Worm (Caenorhabditis elegans) whole organism, L2 larva: ENCODE results near the gene F58E2.2.

ENCODE experiments used
- C34F6.9 ChIP-seq: fragments of 150-350 bp; optimal IDR thresholded peaks from 2 replicates; lab custom pipeline; 2014; ENCODE audit warnings: missing biosample characterization, missing genetic modification characterization
- R02D3.7 ChIP-seq: fragments of 150-350 bp; optimal IDR thresholded peaks from 2 replicates; lab custom pipeline; 2014; ENCODE audit warnings: missing biosample characterization, missing genetic modification characterization
- Y55F3AM.14 ChIP-seq: fragments of 200-800 bp; sonication (Bioruptor generic); optimal IDR thresholded peaks from 2 replicates; lab custom pipeline; 2018; ENCODE audit warnings: mild to moderate bottlenecking, missing genetic modification characterization, missing compliant biosample characterization
- aly-2 ChIP-seq: fragments of 150-350 bp; optimal IDR thresholded peaks from 2 replicates; lab custom pipeline; 2014; ENCODE audit warnings: missing biosample characterization, missing genetic modification characterization
- ama-1 ChIP-seq: fragments of 150-350 bp; optimal IDR thresholded peaks from 2 replicates; lab custom pipeline; 2018; ENCODE audit warnings: inconsistent platforms
- ceh-82 ChIP-seq: fragments of 150-350 bp; optimal IDR thresholded peaks from 2 replicates; lab custom pipeline; 2014; ENCODE audit warnings: missing biosample characterization, missing genetic modification characterization
- crh-2 ChIP-seq: sonication (generic microtip); optimal IDR thresholded peaks from 2 replicates; lab custom pipeline; 2017; ENCODE audit warnings: missing biosample characterization, missing genetic modification characterization
- dmd-4 ChIP-seq: sonication (generic microtip); optimal IDR thresholded peaks from 2 replicates; lab custom pipeline; 2017; ENCODE audit warnings: missing biosample characterization, missing genetic modification characterization
- elt-1 ChIP-seq: fragments of 150-350 bp; optimal IDR thresholded peaks from 2 replicates; lab custom pipeline; 2014; ENCODE audit warnings: missing biosample characterization, missing genetic modification characterization
- elt-3 ChIP-seq: sonication (generic microtip); optimal IDR thresholded peaks from 2 replicates; lab custom pipeline; 2017; ENCODE audit warnings: missing biosample characterization, missing genetic modification characterization
- fos-1 ChIP-seq: fragments of 150-350 bp; optimal IDR thresholded peaks from 2 replicates; lab custom pipeline; 2014; ENCODE audit warnings: missing biosample characterization, missing genetic modification characterization
- gmeb-1 ChIP-seq: fragments of 150-350 bp; optimal IDR thresholded peaks from 2 replicates; lab custom pipeline; 2014; ENCODE audit warnings: missing biosample characterization, missing genetic modification characterization
- lin-11 ChIP-seq: fragments of 150-350 bp; sonication (generic microtip); optimal IDR thresholded peaks from 2 replicates; lab custom pipeline; 2014; ENCODE audit warnings: missing biosample characterization, missing genetic modification characterization, inconsistent platforms, mixed read lengths
- lin-39 ChIP-seq: fragments of 150-350 bp; optimal IDR thresholded peaks from 2 replicates; lab custom pipeline; 2014; ENCODE audit warnings: missing biosample characterization, missing genetic modification reagents, missing genetic modification characterization
- lsy-2 ChIP-seq, 2 experiments: fragments of 150-350 bp in 1 of 2; sonication (generic microtip) in 1 of 2; optimal IDR thresholded peaks; 2 replicates each; lab custom pipeline; 2014 to 2017; ENCODE audit warnings: missing biosample characterization in 2 of 2, missing genetic modification characterization in 2 of 2
- mbf-1 ChIP-seq: sonication (generic microtip); optimal IDR thresholded peaks from 2 replicates; lab custom pipeline; 2017; ENCODE audit warnings: missing biosample characterization, missing genetic modification characterization
- mdl-1 ChIP-seq, 2 experiments: fragments of 150-350 bp in 1 of 2; sonication (generic microtip) in 1 of 2; optimal IDR thresholded peaks; 2 replicates each; lab custom pipeline; 2017; ENCODE audit warnings: missing biosample characterization in 2 of 2, missing genetic modification characterization in 2 of 2
- nhr-12 ChIP-seq: fragments of 150-350 bp; optimal IDR thresholded peaks from 2 replicates; lab custom pipeline; 2014; ENCODE audit warnings: missing biosample characterization, missing genetic modification characterization
- nhr-129 ChIP-seq: fragments of 150-350 bp; optimal IDR thresholded peaks from 2 replicates; lab custom pipeline; 2014; ENCODE audit warnings: missing biosample characterization, missing genetic modification characterization
- nhr-21 ChIP-seq: fragments of 150-350 bp; optimal IDR thresholded peaks from 2 replicates; lab custom pipeline; 2014; ENCODE audit warnings: missing biosample characterization, missing genetic modification characterization
- nhr-23 ChIP-seq: fragments of 150-350 bp; optimal IDR thresholded peaks from 2 replicates; lab custom pipeline; 2014; ENCODE audit warnings: missing biosample characterization, missing genetic modification reagents, missing genetic modification characterization
- nhr-237 ChIP-seq: fragments of 150-350 bp; optimal IDR thresholded peaks from 2 replicates; lab custom pipeline; 2014; ENCODE audit warnings: missing biosample characterization, missing genetic modification characterization
- nhr-77 ChIP-seq: fragments of 150-350 bp; optimal IDR thresholded peaks from 2 replicates; lab custom pipeline; 2014; ENCODE audit warnings: missing biosample characterization, missing genetic modification characterization
- peb-1 ChIP-seq: fragments of 150-350 bp; optimal IDR thresholded peaks from 2 replicates; lab custom pipeline; 2014; ENCODE audit warnings: missing biosample characterization, missing genetic modification characterization
- skn-1 ChIP-seq: sonication (generic microtip); optimal IDR thresholded peaks from 2 replicates; lab custom pipeline; 2017; ENCODE audit warnings: missing biosample characterization, missing genetic modification characterization
- sma-3 ChIP-seq: sonication (generic microtip); optimal IDR thresholded peaks from 2 replicates; lab custom pipeline; 2016; ENCODE audit warnings: missing genetic modification reagents, missing genetic modification characterization, missing compliant biosample characterization
- snpc-4 ChIP-seq: fragments of 150-350 bp; optimal IDR thresholded peaks from 2 replicates; lab custom pipeline; 2014; ENCODE audit warnings: missing biosample characterization, missing genetic modification characterization
- unc-39 ChIP-seq: fragments of 150-350 bp; optimal IDR thresholded peaks from 2 replicates; lab custom pipeline; 2014; ENCODE audit warnings: missing biosample characterization, missing genetic modification characterization
- unc-55 ChIP-seq: fragments of 150-350 bp; sonication (generic microtip); optimal IDR thresholded peaks from 3 replicates; lab custom pipeline; 2014; ENCODE audit warnings: missing biosample characterization, missing genetic modification reagents, missing genetic modification characterization
- unc-62 ChIP-seq: fragments of 150-350 bp; optimal IDR thresholded peaks from 2 replicates; lab custom pipeline; 2014; ENCODE audit warnings: missing biosample characterization, missing genetic modification reagents, missing genetic modification characterization
- zag-1 ChIP-seq: fragments of 150-350 bp; optimal IDR thresholded peaks from 2 replicates; lab custom pipeline; 2014; ENCODE audit warnings: missing biosample characterization, missing genetic modification characterization
- ztf-1 ChIP-seq: fragments of 200-800 bp; sonication (Bioruptor generic); conservative IDR thresholded peaks from 2 replicates; pipeline ENCODE4 v1.3.6; 2022; ENCODE audit warnings: missing genetic modification characterization, missing compliant biosample characterization
- ztf-11 ChIP-seq: sonication (generic microtip); optimal IDR thresholded peaks from 2 replicates; lab custom pipeline; 2017; ENCODE audit warnings: missing biosample characterization, missing genetic modification characterization
- ztf-4 ChIP-seq: fragments of 150-350 bp; optimal IDR thresholded peaks from 2 replicates; lab custom pipeline; 2014; ENCODE audit warnings: missing biosample characterization, missing genetic modification characterization

F58E2.2 gene

ce11 chrIV:3496358-3496757 lies 26.5 kb downstream of the F58E2.2 start, which contains the start of gene C09G12.17:
C09G12.17 (minus strand) TSS chrIV:3496458.
- TF ChIP-seq unc-62 (GFP tag; lab: Kevin White, UChicago) (no peak), peb-1 (tag; lab: Kevin White, UChicago) (no peak), dmd-4 (tag; lab: Kevin White, UChicago) (no peak), snpc-4 (tag; lab: Kevin White, UChicago) (no peak), ztf-1 (GFP tag; lab: Robert Waterston, UW) (no peak), ceh-82 (tag; lab: Kevin White, UChicago) (no peak), ztf-4 (tag; lab: Kevin White, UChicago) (no peak), fos-1 (tag; lab: Kevin White, UChicago) (no peak), C34F6.9 (tag; lab: Kevin White, UChicago) (no peak), lin-11 (no peak), nhr-77 (tag; lab: Kevin White, UChicago) (no peak), nhr-12 (tag; lab: Kevin White, UChicago) (no peak), aly-2 (tag; lab: Kevin White, UChicago) (no peak), nhr-129 (no peak), mbf-1 (tag; lab: Kevin White, UChicago) (no peak)
- TF ChIP-seq, all 48 proteins: peak for 0

- no peak for TF ChIP-seq elt-3 (tag; lab: Kevin White, UChicago)
- TF ChIP-seq crh-2 = no peak
- TF ChIP-seq R02D3.7 (tag; lab: Kevin White, UChicago) = no peak
- no peak for TF ChIP-seq nhr-23 (tag; lab: Kevin White, UChicago)
- no peak for TF ChIP-seq Y55F3AM.14 (GFP tag; lab: Kevin White, UChicago)
- TF ChIP-seq zag-1 (tag; lab: Kevin White, UChicago) = no peak
- no peak for TF ChIP-seq ceh-82 (tag; lab: Kevin White, UChicago)
- TF ChIP-seq nhr-21 (tag; lab: Kevin White, UChicago) = no peak
- TF ChIP-seq ztf-1 (GFP tag; lab: Robert Waterston, UW) = no peak
- TF ChIP-seq elt-1 (tag; lab: Kevin White, UChicago) = no peak
Observed at ce11 chrIV:3497909-3498308, 28.1 kb downstream of the F58E2.2 start, which contains the start of gene ceh-53. ceh-53 (plus strand) TSS chrIV:3498209.

ce11 chrIV:3501981-3502736 lies 32.3 kb downstream of the F58E2.2 start:
- no peak for TF ChIP-seq dmd-4 (tag; lab: Kevin White, UChicago)

- no peak for TF ChIP-seq dmd-4 (tag; lab: Kevin White, UChicago)
- no peak for TF ChIP-seq sma-3
- TF ChIP-seq unc-39 = no peak
- no peak for TF ChIP-seq nhr-237 (tag; lab: Kevin White, UChicago)
- no peak for TF ChIP-seq ztf-1 (GFP tag; lab: Robert Waterston, UW)
- no peak for TF ChIP-seq gmeb-1 (tag; lab: Kevin White, UChicago)
- no peak for TF ChIP-seq ama-1
- TF ChIP-seq snpc-4 (tag; lab: Kevin White, UChicago) = no peak
- no peak for TF ChIP-seq skn-1 (tag; lab: Kevin White, UChicago)
- TF ChIP-seq mdl-1 (tag; optimal IDR thresholded peaks at IDR 0.05; lab: Kevin White, UChicago) = no peak
- TF ChIP-seq nhr-129 = no peak
- TF ChIP-seq zag-1 (tag; lab: Kevin White, UChicago) = no peak
- no peak for TF ChIP-seq unc-55 (GFP tag; lab: Kevin White, UChicago)
- no peak for TF ChIP-seq crh-2
- TF ChIP-seq aly-2 (tag; lab: Kevin White, UChicago) = no peak
- TF ChIP-seq ztf-11 (tag; lab: Kevin White, UChicago) = no peak
Observed at ce11 chrIV:3504144-3504543, 34.3 kb downstream of the F58E2.2 start, which contains the start of gene srz-83. srz-83 (plus strand) TSS chrIV:3504444.

ce11 chrIV:3505940-3506339 lies 36.1 kb downstream of the F58E2.2 start:
- peak in 1 of 2 experiments; percentile 5 for TF ChIP-seq lsy-2 (tag; optimal IDR thresholded peaks at IDR 0.05; lab: Kevin White, UChicago)
- no peak for TF ChIP-seq nhr-129
- no peak for TF ChIP-seq lin-39
